Fruit fly (Drosophila melanogaster) whole organism, embryonic: ENCODE data around the gene Son.
A peak's percentile ranks its signal among the peaks of the same experiment; 100 is the strongest.

Source experiments
- BEAF-32 ChIP-seq: fragments of 200-800 bp; sonication (Bioruptor generic); optimal IDR thresholded peaks from 3 replicates; lab custom pipeline; 2017; ENCODE audit warnings: missing biosample characterization, missing genetic modification characterization, mild to moderate bottlenecking, moderate library complexity, missing genetic modification reagents
- CG10147 ChIP-seq: fragments of 200-800 bp; sonication (Bioruptor generic); optimal IDR thresholded peaks from 2 replicates; lab custom pipeline; 2019; ENCODE audit warnings: missing biosample characterization, mild to moderate bottlenecking, missing genetic modification characterization, moderate library complexity
- CG12155 ChIP-seq: fragments of 200-800 bp; sonication (Bioruptor generic); optimal IDR thresholded peaks from 3 replicates; lab custom pipeline; 2016; ENCODE audit warnings: missing biosample characterization, missing genetic modification characterization
- CG14860 ChIP-seq: fragments of 200-800 bp; sonication (Bioruptor generic); IDR thresholded peaks from 3 replicates; pipeline ENCODE4 v1.3.6; 2022; ENCODE audit warnings: missing biosample characterization, missing genetic modification characterization; ENCODE audit not compliant: partially characterized antibody
- CG15514 ChIP-seq: fragments of 200-800 bp; sonication (Bioruptor generic); optimal IDR thresholded peaks from 3 replicates; lab custom pipeline; 2017; ENCODE audit warnings: missing biosample characterization, missing genetic modification characterization, mild to moderate bottlenecking, moderate library complexity, missing genetic modification reagents
- CG1603 ChIP-seq: fragments of 200-800 bp; sonication (Bioruptor generic); optimal IDR thresholded peaks from 2 replicates; lab custom pipeline; 2019; ENCODE audit warnings: missing biosample characterization, mild to moderate bottlenecking, missing genetic modification characterization, moderate library complexity
- CG1647 ChIP-seq: fragments of 200-800 bp; sonication (Bioruptor generic); optimal IDR thresholded peaks from 3 replicates; lab custom pipeline; 2016; ENCODE audit warnings: missing biosample characterization, missing genetic modification characterization
- CG18011 ChIP-seq: fragments of 200-800 bp; sonication (Bioruptor generic); optimal IDR thresholded peaks from 2 replicates; lab custom pipeline; 2017; ENCODE audit warnings: missing biosample characterization, missing genetic modification characterization, mild to moderate bottlenecking, moderate library complexity, missing genotype
- CG18476 ChIP-seq: fragments of 200-800 bp; sonication (Bioruptor generic); optimal IDR thresholded peaks from 2 replicates; lab custom pipeline; 2016; ENCODE audit warnings: missing biosample characterization, mild to moderate bottlenecking, missing genetic modification characterization
- CG2120 ChIP-seq: fragments of 200-800 bp; sonication (Bioruptor generic); optimal IDR thresholded peaks from 3 replicates; lab custom pipeline; 2016; ENCODE audit warnings: missing biosample characterization, missing genetic modification characterization
- CG32772 ChIP-seq: fragments of 200-800 bp; sonication (Bioruptor generic); IDR thresholded peaks from 2 replicates; pipeline ENCODE4 v1.3.6; 2022; ENCODE audit warnings: missing biosample characterization, missing genetic modification characterization
- CG34224 ChIP-seq: fragments of 200-800 bp; sonication (Bioruptor generic); IDR thresholded peaks from 3 replicates; pipeline ENCODE4 v1.3.6; 2022; ENCODE audit warnings: missing biosample characterization, missing genetic modification characterization; ENCODE audit not compliant: partially characterized antibody
- CG3726 ChIP-seq: fragments of 200-800 bp; sonication (Bioruptor generic); IDR thresholded peaks from 3 replicates; pipeline ENCODE4, ENCODE4 v1.3.6; 2022; ENCODE audit warnings: missing biosample characterization, missing genetic modification characterization
- CG4360 ChIP-seq: fragments of 200-800 bp; sonication (Bioruptor generic); IDR thresholded peaks from 2 replicates; pipeline ENCODE4 v1.3.6; 2022; ENCODE audit warnings: missing biosample characterization, missing genetic modification characterization
- CG43689 ChIP-seq: fragments of 200-800 bp; sonication (Bioruptor generic); IDR thresholded peaks from 2 replicates; pipeline ENCODE4 v1.3.6; 2022; ENCODE audit warnings: missing biosample characterization, missing genetic modification characterization
- CG4730 ChIP-seq: fragments of 200-800 bp; sonication (Bioruptor generic); IDR thresholded peaks from 2 replicates; pipeline ENCODE4 v1.3.6; 2022; ENCODE audit warnings: missing biosample characterization, missing genetic modification characterization
- CG5245 ChIP-seq: fragments of 200-800 bp; sonication (Bioruptor generic); optimal IDR thresholded peaks from 3 replicates; lab custom pipeline; 2016; ENCODE audit warnings: missing biosample characterization, missing genetic modification characterization
- CG7786 ChIP-seq: fragments of 200-800 bp; sonication (Bioruptor generic); optimal IDR thresholded peaks from 2 replicates; lab custom pipeline; 2016; ENCODE audit warnings: missing biosample characterization, missing genetic modification characterization
- CG7928 ChIP-seq: fragments of 200-800 bp; sonication (Bioruptor generic); optimal IDR thresholded peaks from 2 replicates; lab custom pipeline; 2017; ENCODE audit warnings: missing biosample characterization, mild to moderate bottlenecking, missing genetic modification characterization
- CG9215 ChIP-seq: fragments of 200-800 bp; sonication (Bioruptor generic); IDR thresholded peaks from 2 replicates; pipeline ENCODE4 v1.3.6; 2022; ENCODE audit warnings: missing biosample characterization, missing genetic modification characterization
- CG9727 ChIP-seq: fragments of 200-800 bp; sonication (Bioruptor generic); optimal IDR thresholded peaks from 3 replicates; lab custom pipeline; 2017; ENCODE audit warnings: missing biosample characterization, mild to moderate bottlenecking, missing genetic modification characterization
- Camta ChIP-seq: fragments of 200-800 bp; sonication (Bioruptor generic); optimal IDR thresholded peaks from 2 replicates; lab custom pipeline; 2016; ENCODE audit warnings: missing biosample characterization, missing genetic modification characterization
- CkIIα-i1 ChIP-seq: fragments of 200-800 bp; sonication (Bioruptor generic); IDR thresholded peaks from 2 replicates; pipeline ENCODE4 v1.3.6; 2022; ENCODE audit warnings: missing biosample characterization, missing genetic modification characterization
- Drgx ChIP-seq: fragments of 200-800 bp; sonication (Bioruptor generic); IDR thresholded peaks from 2 replicates; pipeline ENCODE4 v1.3.6; 2022; ENCODE audit warnings: missing biosample characterization, missing genetic modification characterization
- Hr51 ChIP-seq, 2 experiments: fragments of 200-800 bp; sonication (Bioruptor generic); optimal IDR thresholded peaks; 2 replicates in 1 of 2; 3 replicates in 1 of 2; lab custom pipeline; 2016 to 2018; ENCODE audit warnings: missing biosample characterization in 2 of 2, missing genetic modification characterization in 2 of 2, mild to moderate bottlenecking in 1 of 2, moderate library complexity in 1 of 2
- Opbp ChIP-seq: fragments of 200-800 bp; sonication (Bioruptor generic); IDR thresholded peaks from 3 replicates; pipeline ENCODE4 v1.3.6; 2022; ENCODE audit warnings: missing biosample characterization, missing genetic modification characterization; ENCODE audit not compliant: partially characterized antibody
- Scr ChIP-seq: fragments of 200-800 bp; sonication (Bioruptor generic); IDR thresholded peaks from 2 replicates; pipeline ENCODE4 v1.3.6; 2022; ENCODE audit warnings: missing biosample characterization, missing genetic modification characterization; ENCODE audit not compliant: partially characterized antibody
- Usf ChIP-seq: fragments of 200-800 bp; sonication (Bioruptor generic); optimal IDR thresholded peaks from 2 replicates; lab custom pipeline; 2017; ENCODE audit warnings: missing genotype, missing biosample characterization, missing genetic modification characterization
- abd-A ChIP-seq: fragments of 200-800 bp; sonication (Bioruptor generic); optimal IDR thresholded peaks from 3 replicates; lab custom pipeline; 2019; ENCODE audit warnings: missing biosample characterization, mild to moderate bottlenecking, missing genetic modification characterization, moderate library complexity
- ase ChIP-seq: fragments of 200-800 bp; sonication (Bioruptor generic); IDR thresholded peaks from 3 replicates; pipeline ENCODE4 v1.3.6; 2022; ENCODE audit warnings: missing biosample characterization, missing genetic modification characterization
- cas ChIP-seq: fragments of 200-800 bp; sonication (Bioruptor generic); IDR thresholded peaks from 2 replicates; pipeline ENCODE4 v1.3.6; 2022; ENCODE audit warnings: missing biosample characterization, missing genetic modification characterization
- danr ChIP-seq: fragments of 200-800 bp; sonication (Bioruptor generic); IDR thresholded peaks from 2 replicates; pipeline ENCODE4 v1.3.6; 2022; ENCODE audit warnings: missing biosample characterization, missing genetic modification characterization
- ems ChIP-seq: fragments of 200-800 bp; sonication (Bioruptor generic); optimal IDR thresholded peaks from 3 replicates; lab custom pipeline; 2016; ENCODE audit warnings: missing biosample characterization, missing genetic modification characterization
- gfzf ChIP-seq: fragments of 200-800 bp; sonication (Bioruptor generic); optimal IDR thresholded peaks from 2 replicates; lab custom pipeline; 2016; ENCODE audit warnings: missing biosample characterization, mild to moderate bottlenecking, missing genetic modification characterization, moderate library complexity
- gt ChIP-seq: fragments of 200-800 bp; sonication (Bioruptor generic); IDR thresholded peaks from 2 replicates; pipeline ENCODE4 v1.3.6; 2022; ENCODE audit warnings: missing biosample characterization, missing genetic modification characterization
- hkb ChIP-seq, 2 experiments: fragments of 200-800 bp in 1 of 2; fragments of >200 bp in 1 of 2; sonication (Bioruptor generic) in 1 of 2; IDR thresholded peaks in 1 of 2; optimal IDR thresholded peaks in 1 of 2; 2 replicates each; pipeline versions ENCODE4 v1.3.6 to Lab custom; 2017 to 2022; ENCODE audit warnings: missing biosample characterization in 1 of 2, missing genetic modification characterization in 1 of 2
- jumu ChIP-seq: fragments of 200-800 bp; sonication (Bioruptor generic); optimal IDR thresholded peaks from 3 replicates; lab custom pipeline; 2016; ENCODE audit warnings: missing biosample characterization, missing genetic modification characterization
- lab ChIP-seq: fragments of 200-800 bp; sonication (Bioruptor generic); optimal IDR thresholded peaks from 3 replicates; lab custom pipeline; 2017; ENCODE audit warnings: missing biosample characterization, missing genetic modification characterization, mild to moderate bottlenecking, moderate library complexity, missing genetic modification reagents
- lmd ChIP-seq: fragments of 200-800 bp; sonication (Bioruptor generic); IDR thresholded peaks from 2 replicates; pipeline ENCODE4 v1.3.6; 2022; ENCODE audit warnings: missing biosample characterization, missing genetic modification characterization
- lov ChIP-seq, 2 experiments: fragments of 200-800 bp in 1 of 2; fragments of >200 bp in 1 of 2; sonication (Bioruptor generic) in 1 of 2; IDR thresholded peaks in 1 of 2; optimal IDR thresholded peaks in 1 of 2; 2 replicates in 1 of 2; 3 replicates in 1 of 2; pipeline versions ENCODE4 v1.3.6 to Lab custom; 2017 to 2022; ENCODE audit warnings: missing biosample characterization in 1 of 2, missing genetic modification characterization in 1 of 2
- nmo ChIP-seq: fragments of 200-800 bp; sonication (Bioruptor generic); optimal IDR thresholded peaks from 2 replicates; lab custom pipeline; 2018; ENCODE audit warnings: missing biosample characterization, mild to moderate bottlenecking, missing genetic modification characterization, moderate library complexity
- pnt ChIP-seq: fragments of 200-800 bp; sonication (Bioruptor generic); optimal IDR thresholded peaks from 3 replicates; lab custom pipeline; 2016; ENCODE audit warnings: missing biosample characterization, missing genetic modification characterization
- scrt ChIP-seq: fragments of 200-800 bp; sonication (Bioruptor generic); optimal IDR thresholded peaks from 2 replicates; lab custom pipeline; 2018; ENCODE audit warnings: missing biosample characterization, mild to moderate bottlenecking, missing genetic modification characterization, moderate library complexity
- sob ChIP-seq: fragments of 200-800 bp; sonication (Bioruptor generic); IDR thresholded peaks from 2 replicates; pipeline ENCODE4 v1.3.6; 2022; ENCODE audit warnings: missing biosample characterization, missing genetic modification characterization
- sqz ChIP-seq: fragments of 200-800 bp; sonication (Bioruptor generic); optimal IDR thresholded peaks from 3 replicates; lab custom pipeline; 2018; ENCODE audit warnings: missing biosample characterization, mild to moderate bottlenecking, missing genetic modification characterization
- tin ChIP-seq: fragments of 200-800 bp; sonication (Bioruptor generic); optimal IDR thresholded peaks from 3 replicates; lab custom pipeline; 2016; ENCODE audit warnings: missing biosample characterization, missing genetic modification characterization
- tx ChIP-seq: fragments of 200-800 bp; sonication (Bioruptor generic); optimal IDR thresholded peaks from 2 replicates; lab custom pipeline; 2016; ENCODE audit warnings: missing biosample characterization, missing genetic modification characterization
- yki ChIP-seq: fragments of >200 bp; optimal IDR thresholded peaks from 3 replicates; lab custom pipeline; 2018

Son gene

DNA sequence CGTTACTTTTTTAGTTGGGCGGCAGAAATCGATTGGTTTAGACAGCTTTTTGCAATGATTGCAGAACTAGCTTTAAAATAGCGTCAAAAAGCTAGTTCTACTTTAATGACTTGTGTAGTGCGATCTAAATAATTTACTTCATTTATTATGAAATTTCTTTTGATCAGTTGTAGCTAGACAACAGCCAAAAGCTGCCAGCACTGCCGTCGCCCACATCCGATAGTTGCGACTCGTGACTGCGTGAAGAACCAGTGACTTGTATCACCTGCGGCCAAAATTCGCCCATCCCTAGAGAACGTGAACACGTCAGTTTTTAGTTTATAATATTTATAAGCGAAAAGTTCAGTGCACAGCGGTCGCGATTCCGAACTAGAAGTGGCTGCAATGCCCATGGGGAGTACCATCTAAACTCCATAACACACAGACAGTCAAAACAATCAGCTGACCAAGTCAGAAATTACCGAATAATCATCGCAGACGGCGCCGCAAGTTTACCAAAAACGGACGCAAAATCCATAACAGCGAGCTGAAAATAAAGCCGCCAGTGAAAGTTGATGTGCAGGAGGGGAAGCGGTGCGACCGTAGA lies 8.9 kb downstream of the Son start, which contains the start of gene P58IPK (continued):
- TF ChIP-seq nmo (GFP tag; lab: Kevin White, UChicago) (peak; percentile 78), CG3726 (GFP tag; lab: Robert Waterston, UW) (peak; percentile 59; the same call in 1 of the 3 replicates), CG32772 (GFP tag; lab: Robert Waterston, UW) (0 out of 2 replicates have a peak, but pooled peaks have one; percentile 13), CG15514 (peak; percentile 98), jumu (GFP tag; lab: Kevin White, UChicago) (peak; percentile 76), CG9215 (GFP tag; lab: Robert Waterston, UW) (peak; percentile 65), CG43689 (GFP tag; lab: Robert Waterston, UW) (no peak), Scr (GFP tag; lab: Robert Waterston, UW) (peak; percentile 92), lab (GFP tag; lab: Kevin White, UChicago) (peak; percentile 40), lov (optimal IDR thresholded peaks at IDR 0.05; lab: Kevin White, UChicago) (no peak), lov (GFP tag; IDR thresholded peaks at IDR 0.05; lab: Robert Waterston, UW) (0 out of 3 replicates have a peak, but pooled peaks have one; percentile 37), CG4730 (GFP tag; lab: Robert Waterston, UW) (peak; percentile 20; the same call in 1 of the 2 replicates), hkb (optimal IDR thresholded peaks at IDR 0.05; lab: Kevin White, UChicago) (no peak), hkb (GFP tag; IDR thresholded peaks at IDR 0.05; lab: Robert Waterston, UW) (peak; percentile 49; the same call in 1 of the 2 replicates), ems (GFP tag; lab: Kevin White, UChicago) (peak; percentile 74), danr (GFP tag; lab: Robert Waterston, UW) (no peak), BEAF-32 (GFP tag; lab: Kevin White, UChicago) (peak; percentile 99), CG5245 (peak; percentile 30), yki (lab: Kevin White, UChicago) (no peak), Drgx (peak; percentile 16; the same call in 1 of the 2 replicates), cas (GFP tag; lab: Robert Waterston, UW) (peak; percentile 38; the same call in 1 of the 2 replicates), CG2120 (GFP tag; lab: Kevin White, UChicago) (peak; percentile 87), gt (GFP tag; lab: Robert Waterston, UW) (no peak), Hr51 (GFP tag; optimal IDR thresholded peaks at IDR 0.05; lab: Kevin White, UChicago) (peak in 1 of 2 experiments; percentile 78), ase (GFP tag; lab: Robert Waterston, UW) (0 out of 3 replicates have a peak, but pooled peaks have one; percentile 11), CG1603 (tag; lab: Kevin White, UChicago) (peak; percentile 80), lmd (GFP tag; lab: Robert Waterston, UW) (peak; percentile 66; the same call in 1 of the 2 replicates), CG1647 (GFP tag; lab: Kevin White, UChicago) (peak; percentile 57), CG7786 (GFP tag; lab: Kevin White, UChicago) (peak; percentile 76), CG14860 (GFP tag; lab: Robert Waterston, UW) (peak; percentile 88), CG18476 (GFP tag; lab: Kevin White, UChicago) (peak; percentile 44), Usf (peak; percentile 17), CG34224 (peak; percentile 92), abd-A (tag; lab: Kevin White, UChicago) (no peak), scrt (GFP tag; lab: Kevin White, UChicago) (peak; percentile 9), Opbp (GFP tag; lab: Robert Waterston, UW) (peak; percentile 96), CkIIα-i1 (GFP tag; lab: Robert Waterston, UW) (no peak), CG4360 (GFP tag; lab: Robert Waterston, UW) (no peak), pnt (GFP tag; lab: Kevin White, UChicago) (peak; percentile 54), tin (GFP tag; lab: Kevin White, UChicago) (peak; percentile 69), CG18011 (GFP tag; lab: Kevin White, UChicago) (peak; percentile 65), CG10147 (GFP tag; lab: Kevin White, UChicago) (peak; percentile 55), gfzf (peak; percentile 41), CG9727 (peak; percentile 48), Camta (GFP tag; lab: Kevin White, UChicago) (peak; percentile 41), CG7928 (GFP tag; lab: Kevin White, UChicago) (peak; percentile 44), sob (peak; percentile 63), sqz (GFP tag; lab: Kevin White, UChicago) (no peak), CG12155 (GFP tag; lab: Kevin White, UChicago) (peak; percentile 78), tx (GFP tag; lab: Kevin White, UChicago) (peak; percentile 71)
